Worm (Caenorhabditis elegans) whole organism, young adult: ENCODE data around the gene F09F7.5.
A peak's percentile ranks its signal among the peaks of the same experiment; 100 is the strongest.

Experiments used
- B0336.3 ChIP-seq: fragments of 200-800 bp; sonication (Bioruptor generic); IDR thresholded peaks from 2 replicates; pipeline ENCODE4 v1.3.6; 2022; ENCODE audit warnings: missing genetic modification characterization, missing compliant biosample characterization
- C17E4.6 ChIP-seq: fragments of 200-800 bp; sonication (Bioruptor generic); IDR thresholded peaks from 2 replicates; pipeline ENCODE4 v1.3.6; 2022; ENCODE audit warnings: missing genetic modification reagents, missing genetic modification characterization, missing compliant biosample characterization
- D2030.7 ChIP-seq: fragments of 200-800 bp; sonication (Bioruptor generic); IDR thresholded peaks from 2 replicates; pipeline ENCODE4 v1.3.6; 2022; ENCODE audit warnings: missing genetic modification reagents, missing genetic modification characterization, missing compliant biosample characterization
- F23B12.7 ChIP-seq: sonication (generic microtip); optimal IDR thresholded peaks from 2 replicates; lab custom pipeline; 2017; ENCODE audit warnings: missing genetic modification characterization, mild to moderate bottlenecking, missing compliant biosample characterization, antibody characterized with exemption, moderate library complexity; ENCODE audit not compliant: insufficient read depth
- F33H1.4 ChIP-seq: fragments of 200-800 bp; sonication (Bioruptor generic); IDR thresholded peaks from 2 replicates; pipeline ENCODE4 v1.3.6; 2022; ENCODE audit warnings: missing genetic modification reagents, missing genetic modification characterization, missing compliant biosample characterization
- F49E8.2 ChIP-seq: sonication (generic microtip); optimal IDR thresholded peaks from 3 replicates; lab custom pipeline; 2017; ENCODE audit warnings: missing genetic modification characterization, mild to moderate bottlenecking, missing compliant biosample characterization, antibody characterized with exemption, moderate library complexity; ENCODE audit not compliant: insufficient read depth
- F57C9.4 ChIP-seq: sonication (generic microtip); optimal IDR thresholded peaks from 2 replicates; lab custom pipeline; 2017; ENCODE audit warnings: mild to moderate bottlenecking, missing genetic modification characterization, missing compliant biosample characterization
- Y79H2A.3 ChIP-seq: fragments of 200-800 bp; sonication (Bioruptor generic); conservative IDR thresholded peaks from 2 replicates; pipeline ENCODE4 v1.3.6; 2022; ENCODE audit warnings: missing genetic modification reagents, missing genetic modification characterization, missing compliant biosample characterization
- ZK185.1 ChIP-seq: sonication (generic microtip); optimal IDR thresholded peaks from 2 replicates; lab custom pipeline; 2016; ENCODE audit warnings: mild to moderate bottlenecking, missing genetic modification characterization, missing compliant biosample characterization; ENCODE audit not compliant: poor library complexity, severe bottlenecking
- attf-6 ChIP-seq: fragments of 200-800 bp; sonication (Bioruptor generic); IDR thresholded peaks from 2 replicates; pipeline ENCODE4 v1.3.6; 2022; ENCODE audit warnings: missing genetic modification reagents, missing genetic modification characterization, missing compliant biosample characterization
- bed-2 ChIP-seq: fragments of 200-800 bp; sonication (Bioruptor generic); IDR thresholded peaks from 2 replicates; pipeline ENCODE4 v1.3.6; 2022; ENCODE audit warnings: missing genetic modification reagents, missing genetic modification characterization, missing compliant biosample characterization
- ccch-3 ChIP-seq: fragments of 200-800 bp; sonication (Bioruptor generic); optimal IDR thresholded peaks from 2 replicates; lab custom pipeline; 2018; ENCODE audit warnings: mild to moderate bottlenecking, missing genetic modification characterization, missing compliant biosample characterization
- cebp-1 ChIP-seq, 2 experiments: fragments of 200-800 bp in 1 of 2; sonication (Bioruptor generic) in 1 of 2; sonication (generic microtip) in 1 of 2; IDR thresholded peaks in 1 of 2; optimal IDR thresholded peaks in 1 of 2; 2 replicates each; pipeline versions ENCODE4 v1.3.6 to Lab custom; 2017 to 2022; ENCODE audit warnings: missing compliant biosample characterization in 2 of 2, missing genetic modification characterization in 2 of 2, mild to moderate bottlenecking in 1 of 2, missing genetic modification reagents in 1 of 2, moderate library complexity in 1 of 2
- ceh-40 ChIP-seq: fragments of 200-800 bp; sonication (Bioruptor generic); IDR thresholded peaks from 2 replicates; pipeline ENCODE4 v1.3.6; 2022; ENCODE audit warnings: missing genetic modification characterization, missing compliant biosample characterization
- ceh-58 ChIP-seq: fragments of 200-800 bp; sonication (Bioruptor generic); IDR thresholded peaks from 2 replicates; pipeline ENCODE4 v1.3.6; 2022; ENCODE audit warnings: missing genetic modification characterization, missing compliant biosample characterization
- ceh-91 ChIP-seq: fragments of 200-800 bp; sonication (Bioruptor generic); IDR thresholded peaks from 2 replicates; pipeline ENCODE4 v1.3.6; 2022; ENCODE audit warnings: missing genetic modification reagents, missing genetic modification characterization, missing compliant biosample characterization
- die-1 ChIP-seq: sonication (generic microtip); optimal IDR thresholded peaks from 2 replicates; lab custom pipeline; 2016; ENCODE audit warnings: missing genotype, mild to moderate bottlenecking, missing genetic modification characterization, missing compliant biosample characterization
- efl-1 ChIP-seq: fragments of 150-350 bp; optimal IDR thresholded peaks from 2 replicates; lab custom pipeline; 2014; ENCODE audit warnings: missing biosample characterization, missing genetic modification reagents, missing genetic modification characterization
- him-1 ChIP-seq: sonication (generic microtip); optimal IDR thresholded peaks from 2 replicates; lab custom pipeline; 2016; ENCODE audit warnings: missing genotype, missing genetic modification reagents, missing genetic modification characterization, missing compliant biosample characterization
- hrde-1 ChIP-seq: sonication (generic microtip); optimal IDR thresholded peaks from 2 replicates; lab custom pipeline; 2016; ENCODE audit warnings: missing genetic modification characterization, mild to moderate bottlenecking, missing compliant biosample characterization, moderate library complexity, missing genotype, missing genetic modification reagents, borderline replicate concordance
- hsf-1 ChIP-seq: fragments of 200-800 bp; sonication (Bioruptor generic); IDR thresholded peaks from 2 replicates; pipeline ENCODE4 v1.3.6; 2022; ENCODE audit warnings: missing genetic modification reagents, missing genetic modification characterization, missing compliant biosample characterization
- lin-35 ChIP-seq, 3 experiments: fragments of 150-350 bp in 2 of 3; sonication (generic microtip) in 1 of 3; optimal IDR thresholded peaks; 2 replicates each; lab custom pipeline; 2014 to 2018; ENCODE audit warnings: missing biosample characterization in 3 of 3, missing genetic modification characterization in 3 of 3, missing genetic modification reagents in 3 of 3
- lin-54 ChIP-seq: fragments of 200-800 bp; sonication (Bioruptor generic); optimal IDR thresholded peaks from 2 replicates; lab custom pipeline; 2018; ENCODE audit warnings: mild to moderate bottlenecking, missing genetic modification characterization, missing compliant biosample characterization
- lir-1 ChIP-seq: fragments of 200-800 bp; sonication (Bioruptor generic); conservative IDR thresholded peaks from 2 replicates; pipeline ENCODE4 v1.3.6; 2022; ENCODE audit warnings: missing genetic modification reagents, missing genetic modification characterization, missing compliant biosample characterization
- lsl-1 ChIP-seq: fragments of 200-800 bp; sonication (Bioruptor generic); optimal IDR thresholded peaks from 2 replicates; lab custom pipeline; 2018; ENCODE audit warnings: mild to moderate bottlenecking, missing genetic modification characterization, moderate library complexity, missing compliant biosample characterization
- madf-3 ChIP-seq: fragments of 200-800 bp; sonication (Bioruptor generic); IDR thresholded peaks from 2 replicates; pipeline ENCODE4 v1.3.6; 2022; ENCODE audit warnings: missing genetic modification reagents, missing genetic modification characterization, missing compliant biosample characterization
- madf-6 ChIP-seq: fragments of 200-800 bp; sonication (Bioruptor generic); IDR thresholded peaks from 2 replicates; pipeline ENCODE4 v1.3.6; 2022; ENCODE audit warnings: missing genetic modification reagents, missing genetic modification characterization, missing compliant biosample characterization
- nfyb-1 ChIP-seq: fragments of 200-800 bp; sonication (Bioruptor generic); IDR thresholded peaks from 2 replicates; pipeline ENCODE4 v1.3.6; 2022; ENCODE audit warnings: missing genetic modification reagents, missing genetic modification characterization, missing compliant biosample characterization
- nhr-179 ChIP-seq: sonication (generic microtip); optimal IDR thresholded peaks from 2 replicates; lab custom pipeline; 2016; ENCODE audit warnings: mild to moderate bottlenecking, missing genetic modification characterization, missing compliant biosample characterization
- pbrm-1 ChIP-seq: fragments of 200-800 bp; sonication (Bioruptor generic); IDR thresholded peaks from 2 replicates; pipeline ENCODE4 v1.3.6; 2022; ENCODE audit warnings: missing genetic modification reagents, missing genetic modification characterization, missing compliant biosample characterization
- rcor-1 ChIP-seq: fragments of 200-800 bp; sonication (Bioruptor generic); IDR thresholded peaks from 2 replicates; pipeline ENCODE4 v1.3.6; 2022; ENCODE audit warnings: missing genetic modification reagents, missing genetic modification characterization, missing compliant biosample characterization
- repo-1 ChIP-seq: sonication (generic microtip); optimal IDR thresholded peaks from 2 replicates; lab custom pipeline; 2017; ENCODE audit warnings: mild to moderate bottlenecking, missing genetic modification characterization, missing compliant biosample characterization
- sea-2 ChIP-seq: fragments of 200-800 bp; sonication (Bioruptor generic); IDR thresholded peaks from 2 replicates; pipeline ENCODE4 v1.3.6; 2022; ENCODE audit warnings: missing genetic modification characterization, missing compliant biosample characterization
- snpc-3.4 ChIP-seq: sonication (generic microtip); optimal IDR thresholded peaks from 2 replicates; lab custom pipeline; 2017; ENCODE audit warnings: missing genetic modification characterization, mild to moderate bottlenecking, missing compliant biosample characterization, antibody characterized with exemption, moderate library complexity, missing genotype, missing genetic modification reagents
- snpc-4 ChIP-seq, 5 experiments: fragments of 150-350 bp in 1 of 5; sonication (generic microtip) in 4 of 5; optimal IDR thresholded peaks; 2 replicates each; lab custom pipeline; 2014 to 2018; ENCODE audit warnings: missing genetic modification characterization in 5 of 5, missing biosample characterization in 3 of 5, antibody characterized with exemption in 2 of 5, mild to moderate bottlenecking in 2 of 5, missing compliant biosample characterization in 2 of 5, missing genotype in 2 of 5, moderate library complexity in 2 of 5, missing genetic modification reagents in 1 of 5
- somi-1 ChIP-seq: fragments of 200-800 bp; sonication (Bioruptor generic); optimal IDR thresholded peaks from 2 replicates; lab custom pipeline; 2018; ENCODE audit warnings: mild to moderate bottlenecking, missing genetic modification characterization, missing compliant biosample characterization
- tbp1 ChIP-seq: fragments of 200-800 bp; sonication (Bioruptor generic); optimal IDR thresholded peaks from 2 replicates; lab custom pipeline; 2018; ENCODE audit warnings: mild to moderate bottlenecking, missing genetic modification characterization, missing compliant biosample characterization
- xnd-1 ChIP-seq: sonication (generic microtip); optimal IDR thresholded peaks from 2 replicates; lab custom pipeline; 2016; ENCODE audit warnings: missing genotype, missing genetic modification reagents, missing genetic modification characterization, missing compliant biosample characterization

Gene F09F7.5

ce11 chrIII:5588746-5589145 lies 42.0 kb downstream of the F09F7.5 start:
- TF ChIP-seq ceh-91 (GFP tag; lab: Robert Waterston, UW) (no peak), cebp-1 (GFP tag; IDR thresholded peaks at IDR 0.05; lab: Robert Waterston, UW) (no peak), cebp-1 (tag; optimal IDR thresholded peaks at IDR 0.05; lab: Kevin White, UChicago) (peak; percentile 29), F23B12.7 (tag; lab: Kevin White, UChicago) (no peak), rcor-1 (GFP tag; lab: Robert Waterston, UW) (no peak), ceh-58 (GFP tag; lab: Robert Waterston, UW) (0 out of 2 replicates have a peak, but pooled peaks have one; percentile 50), hrde-1 (tag; lab: Kevin White, UChicago) (peak; percentile 59), ZK185.1 (tag; lab: Kevin White, UChicago) (peak; percentile 9), efl-1 (GFP tag; lab: Kevin White, UChicago) (no peak), nfyb-1 (peak; percentile 48; the same call in 1 of the 2 replicates), F57C9.4 (no peak), madf-3 (GFP tag; lab: Robert Waterston, UW) (0 out of 2 replicates have a peak, but pooled peaks have one; percentile 32), attf-6 (peak; percentile 61; the same call in 1 of the 2 replicates), lir-1 (GFP tag; lab: Robert Waterston, UW) (no peak), madf-6 (GFP tag; lab: Robert Waterston, UW) (peak; percentile 52), lsl-1 (GFP tag; lab: Kevin White, UChicago) (peak; percentile 24), pbrm-1 (GFP tag; lab: Robert Waterston, UW) (no peak), somi-1 (GFP tag; lab: Kevin White, UChicago) (no peak), tbp1 (GFP tag; lab: Kevin White, UChicago) (peak; percentile 9), bed-2 (GFP tag; lab: Robert Waterston, UW) (no peak), hsf-1 (GFP tag; lab: Robert Waterston, UW) (peak; percentile 46; the same call in 1 of the 2 replicates), snpc-4 (GFP tag; optimal IDR thresholded peaks at IDR 0.05; lab: Kevin White, UChicago) (no peak), snpc-4 (tag; optimal IDR thresholded peaks at IDR 0.05; lab: Kevin White, UChicago) (no peak), nhr-179 (tag; lab: Kevin White, UChicago) (no peak), him-1 (tag; lab: Kevin White, UChicago) (peak; percentile 30), lin-54 (GFP tag; lab: Kevin White, UChicago) (peak; percentile 40), F49E8.2 (peak; percentile 14), D2030.7 (GFP tag; lab: Robert Waterston, UW) (peak; percentile 43; the same call in 1 of the 2 replicates), xnd-1 (tag; lab: Kevin White, UChicago) (no peak), die-1 (tag; lab: Kevin White, UChicago) (peak; percentile 8), C17E4.6 (GFP tag; lab: Robert Waterston, UW) (0 out of 2 replicates have a peak, but pooled peaks have one; percentile 31), B0336.3 (GFP tag; lab: Robert Waterston, UW) (peak; percentile 68), repo-1 (tag; lab: Kevin White, UChicago) (peak; percentile 74), ceh-40 (no peak), F33H1.4 (GFP tag; lab: Robert Waterston, UW) (peak; percentile 33; the same call in 1 of the 2 replicates), sea-2 (no peak), Y79H2A.3 (0 out of 2 replicates have a peak, but pooled peaks have one; percentile 59), ccch-3 (no peak), lin-35 (GFP tag; optimal IDR thresholded peaks at IDR 0.05; lab: Kevin White, UChicago) (peak in 1 of 3 experiments; percentile 26), snpc-3.4 (peak; percentile 63)
